Worm (Caenorhabditis elegans) whole organism, L1 larva: ENCODE data around the gene snb-2.
A peak's percentile ranks its signal among the peaks of the same experiment; 100 is the strongest.

ENCODE experiments used
- C16A3.4 ChIP-seq: fragments of 150-350 bp; optimal IDR thresholded peaks from 2 replicates; lab custom pipeline; 2014; ENCODE audit warnings: missing biosample characterization, missing genetic modification characterization
- C34B4.2 ChIP-seq: sonication (generic microtip); optimal IDR thresholded peaks from 2 replicates; lab custom pipeline; 2017; ENCODE audit warnings: mild to moderate bottlenecking, missing genetic modification characterization, missing compliant biosample characterization
- F16B12.6 ChIP-seq: fragments of 150-350 bp; optimal IDR thresholded peaks from 2 replicates; lab custom pipeline; 2014; ENCODE audit warnings: missing biosample characterization, missing genetic modification characterization
- ama-1 ChIP-seq: fragments of 150-350 bp; optimal IDR thresholded peaks from 2 replicates; lab custom pipeline; 2014
- blmp-1 ChIP-seq: fragments of 150-350 bp; optimal IDR thresholded peaks from 2 replicates; lab custom pipeline; 2014; ENCODE audit warnings: missing biosample characterization, missing genetic modification characterization
- ceh-63 ChIP-seq: fragments of 200-800 bp; sonication (Bioruptor generic); optimal IDR thresholded peaks from 2 replicates; lab custom pipeline; 2018; ENCODE audit warnings: mild to moderate bottlenecking, missing genetic modification characterization, missing compliant biosample characterization
- ceh-8 ChIP-seq: fragments of 200-800 bp; sonication (Bioruptor generic); optimal IDR thresholded peaks from 2 replicates; lab custom pipeline; 2018; ENCODE audit warnings: mild to moderate bottlenecking, missing genetic modification characterization, moderate library complexity, missing compliant biosample characterization
- dpl-1 ChIP-seq, 3 experiments: fragments of 150-350 bp in 2 of 3; sonication (generic microtip) in 1 of 3; optimal IDR thresholded peaks; 2 replicates each; lab custom pipeline; 2014 to 2017; ENCODE audit warnings: missing biosample characterization in 3 of 3, missing genetic modification characterization in 3 of 3, missing genetic modification reagents in 3 of 3
- dsc-1 ChIP-seq: sonication (generic microtip); optimal IDR thresholded peaks from 2 replicates; lab custom pipeline; 2016; ENCODE audit warnings: mild to moderate bottlenecking, missing genetic modification characterization, missing compliant biosample characterization
- efl-1 ChIP-seq, 4 experiments: fragments of 150-350 bp; optimal IDR thresholded peaks in 3 of 4; peaks in 1 of 4; 1 replicate in 1 of 4; 2 replicates in 3 of 4; lab custom pipeline; 2014; ENCODE audit warnings: missing biosample characterization in 2 of 4, missing genetic modification characterization in 2 of 4, missing genetic modification reagents in 2 of 4
- elt-2 ChIP-seq: sonication (generic microtip); optimal IDR thresholded peaks from 2 replicates; lab custom pipeline; 2016; ENCODE audit warnings: missing genetic modification characterization, mild to moderate bottlenecking, inconsistent platforms, missing compliant biosample characterization, missing genetic modification reagents
- elt-3 ChIP-seq, 6 experiments: fragments of 150-350 bp in 1 of 6; sonication (generic microtip); optimal IDR thresholded peaks; 2 replicates each; lab custom pipeline; 2017 to 2018; ENCODE audit warnings: missing biosample characterization in 6 of 6, missing genetic modification characterization in 6 of 6, inconsistent platforms in 1 of 6
- fkh-4 ChIP-seq: sonication (generic microtip); optimal IDR thresholded peaks from 2 replicates; lab custom pipeline; 2016; ENCODE audit warnings: missing compliant biosample characterization, missing genetic modification characterization, borderline replicate concordance
- fos-1 ChIP-seq: fragments of 150-350 bp; optimal IDR thresholded peaks from 2 replicates; lab custom pipeline; 2014; ENCODE audit warnings: missing biosample characterization, missing genetic modification characterization
- hlh-4 ChIP-seq: sonication (generic microtip); optimal IDR thresholded peaks from 2 replicates; lab custom pipeline; 2016; ENCODE audit warnings: mild to moderate bottlenecking, missing genetic modification characterization, missing compliant biosample characterization
- hpl-2 ChIP-seq: fragments of 150-350 bp; optimal IDR thresholded peaks from 2 replicates; lab custom pipeline; 2014; ENCODE audit warnings: missing biosample characterization, missing genetic modification reagents, missing genetic modification characterization
- isw-1 ChIP-seq: fragments of 200-800 bp; sonication (Bioruptor generic); IDR thresholded peaks from 2 replicates; pipeline ENCODE4 v1.3.6; 2022; ENCODE audit warnings: missing genetic modification characterization, missing compliant biosample characterization
- jun-1 ChIP-seq: fragments of 150-350 bp; optimal IDR thresholded peaks from 2 replicates; lab custom pipeline; 2014; ENCODE audit warnings: missing biosample characterization, missing genetic modification reagents, missing genetic modification characterization
- lin-35 ChIP-seq, 2 experiments: fragments of 150-350 bp; optimal IDR thresholded peaks; 2 replicates each; lab custom pipeline; 2014; ENCODE audit warnings: missing biosample characterization in 2 of 2, missing genetic modification characterization in 2 of 2, missing genetic modification reagents in 2 of 2
- lsy-2 ChIP-seq, 2 experiments: fragments of 150-350 bp; optimal IDR thresholded peaks; 2 replicates each; lab custom pipeline; 2014; ENCODE audit warnings: missing biosample characterization in 2 of 2, missing genetic modification characterization in 2 of 2
- mab-9 ChIP-seq: fragments of 200-800 bp; sonication (Bioruptor generic); IDR thresholded peaks from 2 replicates; pipeline ENCODE4 v1.3.6; 2022; ENCODE audit warnings: missing genetic modification reagents, missing genetic modification characterization, missing compliant biosample characterization
- mep-1 ChIP-seq: fragments of 150-350 bp; optimal IDR thresholded peaks from 2 replicates; lab custom pipeline; 2014; ENCODE audit warnings: missing biosample characterization, missing genetic modification characterization
- nhr-20 ChIP-seq: sonication (generic microtip); optimal IDR thresholded peaks from 2 replicates; lab custom pipeline; 2016; ENCODE audit warnings: mild to moderate bottlenecking, missing genetic modification characterization, missing compliant biosample characterization
- nhr-237 ChIP-seq: fragments of 150-350 bp; optimal IDR thresholded peaks from 2 replicates; lab custom pipeline; 2014; ENCODE audit warnings: missing biosample characterization, missing genetic modification characterization
- nhr-28 ChIP-seq: fragments of 150-350 bp; optimal IDR thresholded peaks from 2 replicates; lab custom pipeline; 2014; ENCODE audit warnings: missing biosample characterization, missing genetic modification characterization
- nhr-47 ChIP-seq: sonication (generic microtip); optimal IDR thresholded peaks from 2 replicates; lab custom pipeline; 2016; ENCODE audit warnings: mild to moderate bottlenecking, missing genetic modification characterization, moderate library complexity, missing compliant biosample characterization
- nhr-90 ChIP-seq: sonication (generic microtip); optimal IDR thresholded peaks from 2 replicates; lab custom pipeline; 2016; ENCODE audit warnings: mild to moderate bottlenecking, missing genetic modification characterization, missing compliant biosample characterization; ENCODE audit not compliant: poor library complexity
- pag-3 ChIP-seq: sonication (generic microtip); optimal IDR thresholded peaks from 2 replicates; lab custom pipeline; 2017; ENCODE audit warnings: missing genetic modification characterization, mild to moderate bottlenecking, missing compliant biosample characterization, antibody characterized with exemption, borderline replicate concordance; ENCODE audit not compliant: insufficient read depth
- pax-3 ChIP-seq: fragments of 200-800 bp; sonication (Bioruptor generic); optimal IDR thresholded peaks from 2 replicates; lab custom pipeline; 2018; ENCODE audit warnings: mild to moderate bottlenecking, missing genetic modification characterization, moderate library complexity, missing compliant biosample characterization
- rnt-1 ChIP-seq: sonication (generic microtip); optimal IDR thresholded peaks from 2 replicates; lab custom pipeline; 2016; ENCODE audit warnings: mild to moderate bottlenecking, missing genetic modification characterization, moderate library complexity, missing compliant biosample characterization
- skn-1 ChIP-seq: fragments of 150-350 bp; optimal IDR thresholded peaks from 2 replicates; lab custom pipeline; 2014; ENCODE audit warnings: missing biosample characterization, missing genetic modification characterization
- snu-23 ChIP-seq: sonication (generic microtip); optimal IDR thresholded peaks from 2 replicates; lab custom pipeline; 2016; ENCODE audit warnings: missing genetic modification characterization, missing compliant biosample characterization
- sox-4 ChIP-seq: sonication (generic microtip); optimal IDR thresholded peaks from 2 replicates; lab custom pipeline; 2016; ENCODE audit warnings: missing genetic modification characterization, missing compliant biosample characterization
- sptf-1 ChIP-seq: fragments of 150-350 bp; optimal IDR thresholded peaks from 2 replicates; lab custom pipeline; 2014; ENCODE audit warnings: missing biosample characterization, missing genetic modification characterization
- tbx-2 ChIP-seq: sonication (generic microtip); optimal IDR thresholded peaks from 2 replicates; lab custom pipeline; 2016; ENCODE audit warnings: missing genetic modification characterization, missing compliant biosample characterization
- unc-130 ChIP-seq: fragments of 150-350 bp; optimal IDR thresholded peaks from 2 replicates; lab custom pipeline; 2017; ENCODE audit warnings: missing biosample characterization, missing genetic modification characterization, inconsistent platforms
- vab-15 ChIP-seq: sonication (generic microtip); optimal IDR thresholded peaks from 2 replicates; lab custom pipeline; 2017; ENCODE audit warnings: missing genotype, mild to moderate bottlenecking, missing genetic modification characterization, missing compliant biosample characterization
- zag-1 ChIP-seq: fragments of 150-350 bp; optimal IDR thresholded peaks from 2 replicates; lab custom pipeline; 2014; ENCODE audit warnings: missing biosample characterization, missing genetic modification characterization
- zip-4 ChIP-seq: fragments of 200-800 bp; sonication (Bioruptor generic); optimal IDR thresholded peaks from 2 replicates; lab custom pipeline; 2018; ENCODE audit warnings: mild to moderate bottlenecking, missing genetic modification characterization, moderate library complexity, missing compliant biosample characterization
- ztf-11 ChIP-seq, 2 experiments: sonication (generic microtip); optimal IDR thresholded peaks; 2 replicates each; lab custom pipeline; 2016 to 2017; ENCODE audit warnings: missing genetic modification characterization in 2 of 2, missing biosample characterization in 1 of 2, missing compliant biosample characterization in 1 of 2
- ztf-4 ChIP-seq: fragments of 150-350 bp; optimal IDR thresholded peaks from 2 replicates; lab custom pipeline; 2014; ENCODE audit warnings: missing biosample characterization, missing genetic modification characterization

The snb-2 gene

ce11 chrV:12351842-12352241, 6.1 kb upstream of the snb-2 start:
- TF ChIP-seq blmp-1 (tag; lab: Kevin White, UChicago) (peak; percentile 29), F16B12.6 (tag; lab: Kevin White, UChicago) (no peak), nhr-20 (peak; percentile 3), elt-3 (tag; optimal IDR thresholded peaks at IDR 0.05; lab: Kevin White, UChicago) (peak in 1 of 6 experiments; percentile 7), vab-15 (tag; lab: Kevin White, UChicago) (no peak), efl-1 (optimal IDR thresholded peaks at IDR 0.05; lab: Kevin White, UChicago) (no peak), efl-1 (GFP tag; optimal IDR thresholded peaks at IDR 0.05 in 1 of 2; lab: Kevin White, UChicago) (peak in 1 of 2 experiments; percentile 78)

ce11 chrV:12349365-12349764, 3.7 kb upstream of the snb-2 start:
- TF ChIP-seq blmp-1 (tag; lab: Kevin White, UChicago) (peak; percentile 96), fkh-4 (no peak)

- TF ChIP-seq elt-2 (tag; lab: Kevin White, UChicago) = peak; percentile 26
- peak in 1 of 2 experiments; percentile 6 for TF ChIP-seq lin-35 (GFP tag; optimal IDR thresholded peaks at IDR 0.05; lab: Kevin White, UChicago)
- no peak for TF ChIP-seq snu-23
These were observed 2.1 kb upstream of the snb-2 start for ce11 chrV:12347854-12348253.

ce11 chrV:12344845-12345244, 863 bp downstream of the snb-2 start, which contains the start of gene F23H12.3:
TSS of gene F23H12.3 (plus strand) at chrV:12345145.
- TF ChIP-seq mep-1 (tag; lab: Kevin White, UChicago) (no peak), efl-1 (optimal IDR thresholded peaks at IDR 0.05; lab: Kevin White, UChicago) (no peak), efl-1 (GFP tag; optimal IDR thresholded peaks at IDR 0.05 in 1 of 2; lab: Kevin White, UChicago) (no peak), fkh-4 (no peak), mab-9 (no peak), ama-1 (lab: Kevin White, UChicago) (no peak), C16A3.4 (tag; lab: Kevin White, UChicago) (no peak)

ce11 chrV:12343419-12343969, 2.2 kb downstream of the snb-2 start, which contains the start of gene tomm-20:
TSS of gene tomm-20 (minus strand) at chrV:12343469.
- peak; percentile 93 for TF ChIP-seq unc-130 (tag; lab: Kevin White, UChicago)
- peak; percentile 68 for TF ChIP-seq zag-1 (tag; lab: Kevin White, UChicago)
- peak; percentile 96 for TF ChIP-seq C16A3.4 (tag; lab: Kevin White, UChicago)
- TF ChIP-seq hpl-2 (GFP tag; lab: Kevin White, UChicago) = peak; percentile 69
- peak; percentile 97 for TF ChIP-seq nhr-90
- TF ChIP-seq isw-1 (GFP tag; lab: Robert Waterston, UW) = peak; percentile 90
- TF ChIP-seq vab-15 (tag; lab: Kevin White, UChicago) = peak; percentile 58
- peak in 3 of 6 experiments; percentile 74 to 94 (median 94) for TF ChIP-seq elt-3 (tag; optimal IDR thresholded peaks at IDR 0.05; lab: Kevin White, UChicago)
- TF ChIP-seq rnt-1 (tag; lab: Kevin White, UChicago) = peak; percentile 96
- peak; percentile 98 to 99 for TF ChIP-seq efl-1 (optimal IDR thresholded peaks at IDR 0.05; lab: Kevin White, UChicago)
- peak; percentile 98 to 100 for TF ChIP-seq efl-1 (GFP tag; optimal IDR thresholded peaks at IDR 0.05 in 1 of 2; lab: Kevin White, UChicago)
- peak; percentile 95 for TF ChIP-seq pax-3
- peak in 1 of 2 experiments; percentile 79 for TF ChIP-seq ztf-11 (tag; optimal IDR thresholded peaks at IDR 0.05; lab: Kevin White, UChicago)
- TF ChIP-seq hlh-4 (tag; lab: Kevin White, UChicago) = no peak
- TF ChIP-seq fos-1 (tag; lab: Kevin White, UChicago) = peak; percentile 88
- no peak for TF ChIP-seq sptf-1 (tag; lab: Kevin White, UChicago)
- TF ChIP-seq jun-1 (tag; lab: Kevin White, UChicago) = peak; percentile 85
- TF ChIP-seq ztf-4 = peak; percentile 87
- peak; percentile 95 for TF ChIP-seq tbx-2 (tag; lab: Kevin White, UChicago)
- TF ChIP-seq skn-1 (tag; lab: Kevin White, UChicago) = peak; percentile 90
- no peak for TF ChIP-seq nhr-28 (tag; lab: Kevin White, UChicago)
- TF ChIP-seq sox-4 = peak; percentile 83
- TF ChIP-seq dpl-1 (GFP tag; optimal IDR thresholded peaks at IDR 0.05; lab: Kevin White, UChicago) = peak; percentile 98 to 99 (median 99)
- peak; percentile 97 for TF ChIP-seq nhr-47 (tag; lab: Kevin White, UChicago)
- TF ChIP-seq zip-4 (GFP tag; lab: Kevin White, UChicago) = peak; percentile 83
- peak; percentile 95 for TF ChIP-seq dsc-1 (tag; lab: Kevin White, UChicago)
- TF ChIP-seq ceh-8 (GFP tag; lab: Kevin White, UChicago) = peak; percentile 83
- TF ChIP-seq mep-1 (tag; lab: Kevin White, UChicago) = peak; percentile 99
- peak; percentile 52 for TF ChIP-seq pag-3 (tag; lab: Kevin White, UChicago)
- no peak for TF ChIP-seq ceh-63
- TF ChIP-seq mab-9 = peak; percentile 89
- peak; percentile 34 for TF ChIP-seq C34B4.2 (tag; lab: Kevin White, UChicago)
- TF ChIP-seq lsy-2 (tag; optimal IDR thresholded peaks at IDR 0.05; lab: Kevin White, UChicago) = peak; percentile 96 to 97
- TF ChIP-seq nhr-237 (tag; lab: Kevin White, UChicago) = peak; percentile 74
